Fruit fly (Drosophila melanogaster): ENCODE results near the gene CG17650.

Gene CG17650

dm6 chr2L:1729607-1730011, 29.3 kb downstream of the CG17650 start, which contains the start of the genes Eno and CG31937 (continued):
- TF ChIP-seq ey (GFP tag; optimal IDR thresholded peaks at IDR 0.05) (peak; percentile 31), lola (GFP tag; optimal IDR thresholded peaks at IDR 0.05) (no peak), CG9705 (GFP tag; optimal IDR thresholded peaks at IDR 0.05) (peak; percentile 8)

dm6 chr2L:1728620-1728944, 30.3 kb downstream of the CG17650 start, which contains the start of gene Rrp40:
Gene Rrp40, plus strand, starts transcription at chr2L:1728732.
- TF ChIP-seq GATAd (GFP tag; optimal IDR thresholded peaks at IDR 0.05) (no peak), sv (GFP tag; optimal IDR thresholded peaks at IDR 0.05) (no peak), sage (GFP tag; optimal IDR thresholded peaks at IDR 0.05) (peak; percentile 8)

dm6 chr2L:1727826-1728619, 30.9 kb downstream of the CG17650 start:
- no peak for TF ChIP-seq Dfd (GFP tag; optimal IDR thresholded peaks at IDR 0.05)
- TF ChIP-seq CG32264 (GFP tag; optimal IDR thresholded peaks at IDR 0.05): peak; percentile 93
- TF ChIP-seq jim (GFP tag; optimal IDR thresholded peaks at IDR 0.05): peak; percentile 40
- peak; percentile 98 for TF ChIP-seq CG9705 (GFP tag; optimal IDR thresholded peaks at IDR 0.05)
- TF ChIP-seq CrebA (GFP tag; optimal IDR thresholded peaks at IDR 0.05; ENCODE audit: borderline replicate concordance): no peak
- peak; percentile 75 for TF ChIP-seq Hr83 (GFP tag; optimal IDR thresholded peaks at IDR 0.05; ENCODE audit: poor library complexity, severe bottlenecking)
- peak; percentile 89 for TF ChIP-seq GATAd (GFP tag; optimal IDR thresholded peaks at IDR 0.05)
- no peak for TF ChIP-seq Dif (GFP tag; optimal IDR thresholded peaks at IDR 0.05; ENCODE audit: partially characterized antibody)
- no peak for TF ChIP-seq Abd-B (GFP tag; optimal IDR thresholded peaks at IDR 0.05)
- peak; percentile 94 for TF ChIP-seq sv (GFP tag; optimal IDR thresholded peaks at IDR 0.05)
- TF ChIP-seq Rel (GFP tag; optimal IDR thresholded peaks at IDR 0.05): peak; percentile 87
- TF ChIP-seq Rel (tag; optimal IDR thresholded peaks at IDR 0.05): peak; percentile 98
- peak; percentile 96 for TF ChIP-seq woc (GFP tag; optimal IDR thresholded peaks at IDR 0.05)
- TF ChIP-seq dsf (GFP tag; optimal IDR thresholded peaks at IDR 0.05; ENCODE audit: borderline replicate concordance): peak; percentile 94
- peak; percentile 75 to 99 for TF ChIP-seq foxo (GFP tag; optimal IDR thresholded peaks at IDR 0.05)
- TF ChIP-seq Jra (GFP tag; optimal IDR thresholded peaks at IDR 0.05): peak; percentile 94
- TF ChIP-seq fru (GFP tag; optimal IDR thresholded peaks at IDR 0.05): peak; percentile 99
- peak; percentile 99 for TF ChIP-seq rgr (GFP tag; optimal IDR thresholded peaks at IDR 0.05)
- no peak for TF ChIP-seq pan (optimal IDR thresholded peaks at IDR 0.05)
- TF ChIP-seq Mio (GFP tag; optimal IDR thresholded peaks at IDR 0.05): peak; percentile 71
- no peak for TF ChIP-seq Hr78 (GFP tag; optimal IDR thresholded peaks at IDR 0.05)
- peak; percentile 99 for TF ChIP-seq br (GFP tag; optimal IDR thresholded peaks at IDR 0.05)
- TF ChIP-seq Hnf4 (GFP tag; optimal IDR thresholded peaks at IDR 0.05): peak; percentile 93
- no peak for TF ChIP-seq usp (GFP tag; optimal IDR thresholded peaks at IDR 0.05)
- no peak for TF ChIP-seq N (GFP tag; optimal IDR thresholded peaks at IDR 0.05)
- peak; percentile 99 for TF ChIP-seq psq (GFP tag; optimal IDR thresholded peaks at IDR 0.05)
- TF ChIP-seq Vsx2 (GFP tag; optimal IDR thresholded peaks at IDR 0.05; ENCODE audit: partially characterized antibody): no peak
- no peak for TF ChIP-seq Myc (optimal IDR thresholded peaks at IDR 0.05)
- TF ChIP-seq h (GFP tag; optimal IDR thresholded peaks at IDR 0.05): peak; percentile 99
- TF ChIP-seq tai (GFP tag; optimal IDR thresholded peaks at IDR 0.05): no peak
- TF ChIP-seq ey (GFP tag; optimal IDR thresholded peaks at IDR 0.05): peak; percentile 97
- peak; percentile 98 for TF ChIP-seq dmrt93B (GFP tag; optimal IDR thresholded peaks at IDR 0.05)
- peak; percentile 100 for TF ChIP-seq Sp1 (GFP tag; optimal IDR thresholded peaks at IDR 0.05)
- peak; percentile 95 for TF ChIP-seq brk (GFP tag; optimal IDR thresholded peaks at IDR 0.05)
- peak; percentile 94 for TF ChIP-seq sage (GFP tag; optimal IDR thresholded peaks at IDR 0.05)
- TF ChIP-seq OdsH (GFP tag; optimal IDR thresholded peaks at IDR 0.05): peak; percentile 99
- no peak for TF ChIP-seq dl (GFP tag; optimal IDR thresholded peaks at IDR 0.05; ENCODE audit: insufficient read depth in 1 of 2, partially characterized antibody in 2 of 2)
- TF ChIP-seq lola (GFP tag; optimal IDR thresholded peaks at IDR 0.05): no peak
- peak; percentile 99 for TF ChIP-seq HLH106 (tag; optimal IDR thresholded peaks at IDR 0.05)

Measured in whole organism, wandering third instar larva.